Worm (Caenorhabditis elegans): ENCODE measurements around the gene srd-38.

DNA sequence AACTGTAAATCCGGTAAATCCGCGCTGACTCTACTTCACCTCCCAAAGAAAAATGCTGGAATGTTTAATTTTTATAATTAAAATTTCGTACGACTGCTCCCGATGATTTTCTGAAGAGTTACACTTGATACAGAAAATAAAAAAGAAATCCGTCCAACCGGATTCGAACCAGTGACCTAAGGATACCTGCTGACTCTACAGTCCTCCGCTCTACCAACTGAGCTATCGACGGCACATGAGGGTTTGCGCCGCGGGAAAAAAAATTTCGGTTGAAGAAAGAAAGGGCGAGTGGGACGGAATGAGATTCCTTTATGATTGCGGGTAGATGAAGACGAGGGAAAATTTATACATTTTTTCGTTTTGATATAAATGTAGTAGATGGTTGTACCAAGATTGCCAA, 7.0 kb upstream of the srd-38 start:
- no peak for TF ChIP-seq aly-1 (tag; optimal IDR thresholded peaks at IDR 0.05)
- TF ChIP-seq scrt-1 (GFP tag; IDR thresholded peaks at IDR 0.05): no peak
- no peak for TF ChIP-seq B0310.2 (tag; optimal IDR thresholded peaks at IDR 0.05)
- no peak for TF ChIP-seq pes-1 (GFP tag; IDR thresholded peaks at IDR 0.05)
- no peak for TF ChIP-seq sea-1 (GFP tag; conservative IDR thresholded peaks at IDR 0.05)
- no peak for TF ChIP-seq ama-1 (optimal IDR thresholded peaks at IDR 0.05)
- no peak for TF ChIP-seq F13C5.2 (tag; optimal IDR thresholded peaks at IDR 0.05)
- no peak for TF ChIP-seq tbx-11 (GFP tag; IDR thresholded peaks at IDR 0.05)
- TF ChIP-seq hnd-1 (tag; optimal IDR thresholded peaks at IDR 0.05): no peak
- TF ChIP-seq ceh-13 (GFP tag; optimal IDR thresholded peaks at IDR 0.05): no peak
- TF ChIP-seq tra-4 (tag; optimal IDR thresholded peaks at IDR 0.05): no peak
- TF ChIP-seq ets-7 (tag; optimal IDR thresholded peaks at IDR 0.05): no peak

Measured in whole organism, early embryonic.